Fruit fly (Drosophila melanogaster): Measurements from ENCODE around the gene COX5B.
A peak's percentile ranks its signal among the peaks of the same experiment; 100 is the strongest.

The COX5B gene

dm6 chr2L:6546883-6547471 is 10.6 kb upstream of the COX5B start, which contains the start of gene eya:
TSS of gene eya (minus strand) at chr2L:6546976.
- TF ChIP-seq EcR (GFP tag; optimal IDR thresholded peaks at IDR 0.05) (no peak), pan (optimal IDR thresholded peaks at IDR 0.05) (no peak), usp (GFP tag; optimal IDR thresholded peaks at IDR 0.05) (no peak), psq (optimal IDR thresholded peaks at IDR 0.05) (no peak), CG8478 (optimal IDR thresholded peaks at IDR 0.05) (no peak), Dll (optimal IDR thresholded peaks at IDR 0.05) (no peak)

DNA sequence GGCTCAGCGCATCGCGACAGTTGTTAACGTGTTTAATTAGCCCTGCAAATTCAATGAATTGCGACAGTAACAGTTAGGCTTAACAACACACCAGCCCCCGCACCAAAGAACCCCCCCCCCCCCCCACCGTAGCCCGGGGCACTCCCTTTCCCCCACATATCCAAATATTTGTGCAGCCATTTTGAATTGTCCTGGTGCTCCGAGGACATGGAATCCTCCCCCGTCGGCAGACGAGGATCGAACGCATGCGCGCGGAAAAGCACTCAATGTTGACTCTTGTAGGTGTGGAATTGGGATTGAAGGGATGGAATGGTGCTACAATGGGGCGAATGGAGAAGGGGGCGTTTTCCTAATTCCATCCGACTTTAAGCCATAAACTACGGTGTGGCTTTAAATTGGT is 9.6 kb upstream of the COX5B start:
- no peak for TF ChIP-seq CG8478 (optimal IDR thresholded peaks at IDR 0.05)
- no peak for TF ChIP-seq psq (optimal IDR thresholded peaks at IDR 0.05)
- TF ChIP-seq pan (optimal IDR thresholded peaks at IDR 0.05), result no peak

DNA sequence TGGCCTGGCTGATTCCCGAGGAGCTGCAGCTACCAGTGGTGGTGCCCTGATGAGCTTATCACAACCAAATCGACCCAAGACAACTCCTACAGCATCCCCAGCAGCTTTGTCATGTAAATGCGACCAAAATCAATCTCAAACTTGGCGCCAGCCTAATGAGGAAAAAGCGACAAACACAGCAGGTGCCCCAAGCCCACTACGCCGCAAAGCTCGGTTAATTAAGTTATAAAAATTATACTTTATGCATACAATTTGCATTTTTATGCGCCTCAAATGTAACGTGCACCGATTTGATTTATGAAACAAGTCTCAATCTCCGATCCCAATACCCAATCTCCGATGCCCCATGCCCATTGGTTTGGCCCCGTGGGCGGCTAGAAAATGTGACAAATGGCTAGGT is 6.8 kb upstream of the COX5B start:
- TF ChIP-seq Dll (optimal IDR thresholded peaks at IDR 0.05) (no peak), CG8478 (optimal IDR thresholded peaks at IDR 0.05) (no peak), pan (optimal IDR thresholded peaks at IDR 0.05) (no peak), EcR (GFP tag; optimal IDR thresholded peaks at IDR 0.05) (no peak), psq (optimal IDR thresholded peaks at IDR 0.05) (no peak), usp (GFP tag; optimal IDR thresholded peaks at IDR 0.05) (no peak)

DNA sequence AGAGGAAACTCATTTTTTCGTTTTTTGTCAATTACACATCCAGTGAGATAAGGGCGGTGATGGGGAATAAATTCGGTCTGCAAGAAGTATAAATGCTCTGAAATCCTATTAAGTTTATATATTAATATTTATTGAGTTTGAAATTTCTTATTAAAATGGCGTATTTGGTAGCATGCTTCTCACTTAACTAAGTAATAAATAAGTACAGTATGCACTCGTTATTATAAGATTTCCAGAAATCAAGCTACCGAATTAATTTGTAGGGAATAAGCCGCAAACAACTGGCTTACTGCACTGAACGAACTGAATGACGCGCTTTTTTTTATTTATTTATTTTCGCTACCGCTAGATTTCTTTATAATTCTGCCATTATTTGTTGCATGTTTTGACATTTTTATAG is 6.1 kb upstream of the COX5B start:
- TF ChIP-seq psq (optimal IDR thresholded peaks at IDR 0.05) (no peak), EcR (GFP tag; optimal IDR thresholded peaks at IDR 0.05) (no peak)

dm6 chr2L:6552345-6552744 is 5.3 kb upstream of the COX5B start:
- TF ChIP-seq usp (GFP tag; optimal IDR thresholded peaks at IDR 0.05) (no peak), Dll (optimal IDR thresholded peaks at IDR 0.05) (no peak), psq (optimal IDR thresholded peaks at IDR 0.05) (no peak), EcR (GFP tag; optimal IDR thresholded peaks at IDR 0.05) (no peak), pan (optimal IDR thresholded peaks at IDR 0.05) (no peak), CG8478 (optimal IDR thresholded peaks at IDR 0.05) (no peak)

- TF ChIP-seq usp (GFP tag; optimal IDR thresholded peaks at IDR 0.05) (no peak), pan (optimal IDR thresholded peaks at IDR 0.05) (no peak), EcR (GFP tag; optimal IDR thresholded peaks at IDR 0.05) (peak in 1 of 2 experiments; percentile 78), psq (optimal IDR thresholded peaks at IDR 0.05) (no peak), CG8478 (optimal IDR thresholded peaks at IDR 0.05) (no peak), Dll (optimal IDR thresholded peaks at IDR 0.05) (no peak)
Measured at dm6 chr2L:6553041-6553796, 4.4 kb upstream of the COX5B start.

DNA sequence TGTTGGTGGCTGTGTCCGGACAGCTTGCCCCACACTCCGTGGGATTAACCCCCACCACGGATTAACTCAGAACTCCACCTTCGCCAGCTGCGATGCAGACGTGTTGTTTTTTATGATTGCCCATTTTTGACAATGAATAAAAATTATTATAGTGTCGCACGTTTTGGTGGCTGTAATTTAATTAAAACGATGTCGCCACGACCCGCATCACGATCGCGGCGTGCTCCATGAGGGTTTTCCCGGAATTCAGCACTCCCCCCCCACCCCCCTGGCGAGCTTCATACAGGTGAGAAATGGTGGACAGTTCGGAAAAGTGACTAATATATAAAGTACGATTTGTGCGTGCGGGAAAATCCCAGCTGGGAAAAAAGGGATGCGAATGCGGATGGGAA is 3.8 kb upstream of the COX5B start:
- TF ChIP-seq usp (GFP tag; optimal IDR thresholded peaks at IDR 0.05) (no peak), Dll (optimal IDR thresholded peaks at IDR 0.05) (no peak), CG8478 (optimal IDR thresholded peaks at IDR 0.05) (no peak), EcR (GFP tag; optimal IDR thresholded peaks at IDR 0.05) (no peak), pan (optimal IDR thresholded peaks at IDR 0.05) (no peak), psq (optimal IDR thresholded peaks at IDR 0.05) (no peak)

DNA sequence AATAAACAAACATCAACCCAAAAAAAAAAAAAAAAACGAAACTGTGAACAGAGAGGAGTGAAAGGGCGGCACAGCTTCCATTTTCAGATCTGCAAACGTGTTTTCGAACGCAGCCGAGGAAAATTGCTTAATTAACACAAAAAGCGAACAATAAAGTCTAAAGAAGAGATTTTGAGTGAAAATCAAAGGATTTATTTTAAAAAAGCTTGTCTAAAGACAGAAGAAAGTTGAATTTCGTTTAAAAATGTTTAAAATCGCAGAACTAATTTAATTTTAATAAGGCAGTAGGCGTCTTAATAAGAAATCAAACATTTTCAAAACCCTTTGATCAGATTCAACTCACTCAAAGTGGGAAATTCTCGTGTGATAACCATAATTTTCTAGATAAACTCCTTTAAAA is 1.5 kb downstream of the COX5B start, which contains the start of gene COX5BL:
TSS of gene COX5BL (plus strand) at position 301 of the 400 bp plus-strand sequence.
- no peak for TF ChIP-seq pan (optimal IDR thresholded peaks at IDR 0.05)
- TF ChIP-seq psq (optimal IDR thresholded peaks at IDR 0.05), result no peak
- no peak for TF ChIP-seq CG8478 (optimal IDR thresholded peaks at IDR 0.05)
- TF ChIP-seq Dll (optimal IDR thresholded peaks at IDR 0.05), result no peak
- no peak for TF ChIP-seq usp (GFP tag; optimal IDR thresholded peaks at IDR 0.05)
- no peak for TF ChIP-seq EcR (GFP tag; optimal IDR thresholded peaks at IDR 0.05)

DNA sequence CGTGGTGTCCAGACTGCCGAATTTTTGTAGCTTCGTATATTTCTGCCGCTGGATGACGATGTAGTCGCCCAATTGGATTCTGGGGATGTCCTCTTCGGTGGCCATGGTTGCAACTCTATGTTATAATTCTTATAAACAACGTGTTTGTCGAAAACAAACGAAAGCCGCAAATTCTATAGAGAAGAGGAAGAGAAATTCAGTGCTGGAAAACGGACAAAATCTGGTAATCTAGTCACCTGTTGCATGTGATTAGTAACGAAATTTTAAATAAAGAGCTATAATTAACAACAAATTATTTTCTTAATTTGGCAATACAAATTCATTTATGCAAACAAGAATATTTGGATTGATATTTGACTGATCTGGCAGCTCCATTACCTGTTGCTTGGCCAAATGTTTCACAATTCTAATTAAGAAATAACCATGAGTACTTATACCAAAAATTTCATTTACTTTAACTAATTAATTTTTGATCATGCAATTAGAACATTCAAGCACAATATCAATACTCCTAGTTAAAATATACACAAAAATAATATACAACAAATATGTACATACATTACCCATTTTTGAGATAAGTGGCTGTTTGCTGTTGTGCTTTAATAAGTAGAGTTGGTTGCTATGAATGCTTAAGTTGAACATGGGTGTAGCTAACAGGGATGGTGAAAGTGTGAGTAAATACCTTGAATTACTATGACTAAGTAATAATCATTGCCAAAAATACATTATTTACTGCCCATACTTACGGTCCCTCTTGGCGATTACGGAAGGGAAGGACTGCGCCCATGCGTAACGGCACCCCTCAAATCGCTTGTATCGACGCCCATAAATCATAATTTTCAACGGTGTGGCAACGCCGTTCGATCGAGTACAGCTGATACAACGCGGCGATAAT is 4.1 kb downstream of the COX5B start, which contains the start of the genes Trmt6 and Ent2:
TSS of gene Trmt6 (minus strand) at position 827 of the 895 bp plus-strand sequence.
TSS of gene Ent2 (plus strand) at position 863 of the 895 bp plus-strand sequence.
- TF ChIP-seq CG8478 (optimal IDR thresholded peaks at IDR 0.05) (no peak), EcR (GFP tag; optimal IDR thresholded peaks at IDR 0.05) (no peak), usp (GFP tag; optimal IDR thresholded peaks at IDR 0.05) (no peak), pan (optimal IDR thresholded peaks at IDR 0.05) (no peak), Dll (optimal IDR thresholded peaks at IDR 0.05) (no peak), psq (optimal IDR thresholded peaks at IDR 0.05) (no peak)

dm6 chr2L:6562358-6562687 is 4.7 kb downstream of the COX5B start:
- TF ChIP-seq psq (optimal IDR thresholded peaks at IDR 0.05) (no peak), EcR (GFP tag; optimal IDR thresholded peaks at IDR 0.05) (no peak), Dll (optimal IDR thresholded peaks at IDR 0.05) (no peak), CG8478 (optimal IDR thresholded peaks at IDR 0.05) (no peak), pan (optimal IDR thresholded peaks at IDR 0.05) (no peak)

- peak; percentile 36 for TF ChIP-seq pan (optimal IDR thresholded peaks at IDR 0.05)
- no peak for TF ChIP-seq CG8478 (optimal IDR thresholded peaks at IDR 0.05)
Measured at dm6 chr2L:6564955-6565354, 7.4 kb downstream of the COX5B start.

DNA sequence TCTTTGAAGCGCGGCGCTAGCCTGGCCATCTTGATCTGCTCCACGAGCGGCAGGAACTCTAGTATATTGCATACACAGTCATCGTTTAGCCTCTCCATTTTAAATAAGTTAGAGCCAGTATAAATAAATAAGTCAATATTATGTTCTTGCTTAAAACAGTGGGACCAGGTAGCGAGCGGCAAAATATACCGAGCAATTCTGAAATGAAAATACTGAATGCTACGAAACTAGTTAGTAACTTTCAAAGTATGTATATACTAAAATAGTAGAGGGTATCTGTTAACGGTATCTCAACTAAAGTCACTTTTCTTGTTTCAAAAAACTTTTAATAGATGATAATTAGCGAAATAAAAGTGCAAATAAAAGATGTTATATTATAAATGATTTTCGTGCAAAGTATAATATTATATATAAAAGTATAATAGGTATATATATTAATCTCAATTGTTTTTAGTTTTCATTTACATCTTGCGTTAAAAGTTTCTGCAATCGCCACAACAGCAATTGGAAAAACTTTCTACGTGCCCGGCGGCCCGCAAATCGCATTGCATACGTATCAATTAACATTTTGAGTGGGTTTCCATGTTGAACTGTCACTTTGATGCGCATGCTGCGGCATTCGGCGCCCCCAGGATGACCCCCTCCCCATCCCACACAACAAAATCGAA is 8.6 kb downstream of the COX5B start, which contains the start of gene CG13766:
TSS of gene CG13766 (minus strand) at position 162 of the 668 bp plus-strand sequence.
- TF ChIP-seq pan (optimal IDR thresholded peaks at IDR 0.05) (no peak), EcR (GFP tag; optimal IDR thresholded peaks at IDR 0.05) (no peak), Dll (optimal IDR thresholded peaks at IDR 0.05) (no peak), usp (GFP tag; optimal IDR thresholded peaks at IDR 0.05) (no peak)
